Fruit fly (Drosophila melanogaster): Measurements from ENCODE around the gene RpS21.

Gene RpS21

dm6 chr2L:2856960-2857584 is 1.2 kb downstream of the RpS21 start, which contains the start of gene CG2991 (continued):
- peak; percentile 87 for TF ChIP-seq CG13287 (GFP tag; IDR thresholded peaks at IDR 0.05; ENCODE audit: partially characterized antibody)
- no peak for TF ChIP-seq CG1602 (GFP tag; optimal IDR thresholded peaks at IDR 0.05)
- peak; percentile 14; the same call in 2 of the 3 replicates for TF ChIP-seq ci (GFP tag; IDR thresholded peaks at IDR 0.05)
- peak; percentile 31 for TF ChIP-seq Meics (GFP tag; optimal IDR thresholded peaks at IDR 0.05)
- peak; percentile 82 for TF ChIP-seq sens (GFP tag)
- TF ChIP-seq zen2 (GFP tag; IDR thresholded peaks at IDR 0.05; ENCODE audit: partially characterized antibody), result peak; percentile 70; the same call in 1 of the 3 replicates
- peak; percentile 25 for TF ChIP-seq NC2β (GFP tag; optimal IDR thresholded peaks at IDR 0.05)
- TF ChIP-seq CG18764 (GFP tag; optimal IDR thresholded peaks at IDR 0.05), result no peak
- TF ChIP-seq CG9437 (GFP tag; optimal IDR thresholded peaks at IDR 0.05), result peak; percentile 19
- no peak for TF ChIP-seq B-H1 (GFP tag; IDR thresholded peaks at IDR 0.05)
- TF ChIP-seq CG12236 (GFP tag; optimal IDR thresholded peaks at IDR 0.05), result no peak
- TF ChIP-seq hkb (optimal IDR thresholded peaks at IDR 0.05), result no peak
- TF ChIP-seq hkb (GFP tag; IDR thresholded peaks at IDR 0.05), result no peak
- TF ChIP-seq Sry-β (GFP tag; optimal IDR thresholded peaks at IDR 0.05), result peak; percentile 2
- TF ChIP-seq Hmr (GFP tag; optimal IDR thresholded peaks at IDR 0.05), result peak; percentile 31
- peak; percentile 48 for TF ChIP-seq CG9932 (GFP tag; IDR thresholded peaks at IDR 0.05)
- TF ChIP-seq CHES-1-like (GFP tag; optimal IDR thresholded peaks at IDR 0.05), result peak; percentile 45
- no peak for TF ChIP-seq Dad (GFP tag; optimal IDR thresholded peaks at IDR 0.05)
- peak; percentile 16 to 55 for TF ChIP-seq Pdp1 (GFP tag; optimal IDR thresholded peaks at IDR 0.05)
- TF ChIP-seq h (optimal IDR thresholded peaks at IDR 0.05), result no peak
- peak; percentile 74 for TF ChIP-seq Doc3 (GFP tag; IDR thresholded peaks at IDR 0.05; ENCODE audit: partially characterized antibody)
- TF ChIP-seq B-H2 (GFP tag; optimal IDR thresholded peaks at IDR 0.05), result peak; percentile 64
- TF ChIP-seq pan (optimal IDR thresholded peaks at IDR 0.05), result no peak
- TF ChIP-seq pan (GFP tag; optimal IDR thresholded peaks at IDR 0.05 in 1 of 2, IDR thresholded peaks at IDR 0.05 in 1 of 2), result no peak
- peak; percentile 59; the same call in 2 of the 3 replicates for TF ChIP-seq vnd (GFP tag; IDR thresholded peaks at IDR 0.05; ENCODE audit: partially characterized antibody)
- TF ChIP-seq CG14710 (tag; optimal IDR thresholded peaks at IDR 0.05), result peak; percentile 60
- TF ChIP-seq sd (tag; optimal IDR thresholded peaks at IDR 0.05), result peak; percentile 82
- TF ChIP-seq CG10979 (tag; optimal IDR thresholded peaks at IDR 0.05), result peak; percentile 11
- no peak for TF ChIP-seq ind (GFP tag; optimal IDR thresholded peaks at IDR 0.05)

DNA sequence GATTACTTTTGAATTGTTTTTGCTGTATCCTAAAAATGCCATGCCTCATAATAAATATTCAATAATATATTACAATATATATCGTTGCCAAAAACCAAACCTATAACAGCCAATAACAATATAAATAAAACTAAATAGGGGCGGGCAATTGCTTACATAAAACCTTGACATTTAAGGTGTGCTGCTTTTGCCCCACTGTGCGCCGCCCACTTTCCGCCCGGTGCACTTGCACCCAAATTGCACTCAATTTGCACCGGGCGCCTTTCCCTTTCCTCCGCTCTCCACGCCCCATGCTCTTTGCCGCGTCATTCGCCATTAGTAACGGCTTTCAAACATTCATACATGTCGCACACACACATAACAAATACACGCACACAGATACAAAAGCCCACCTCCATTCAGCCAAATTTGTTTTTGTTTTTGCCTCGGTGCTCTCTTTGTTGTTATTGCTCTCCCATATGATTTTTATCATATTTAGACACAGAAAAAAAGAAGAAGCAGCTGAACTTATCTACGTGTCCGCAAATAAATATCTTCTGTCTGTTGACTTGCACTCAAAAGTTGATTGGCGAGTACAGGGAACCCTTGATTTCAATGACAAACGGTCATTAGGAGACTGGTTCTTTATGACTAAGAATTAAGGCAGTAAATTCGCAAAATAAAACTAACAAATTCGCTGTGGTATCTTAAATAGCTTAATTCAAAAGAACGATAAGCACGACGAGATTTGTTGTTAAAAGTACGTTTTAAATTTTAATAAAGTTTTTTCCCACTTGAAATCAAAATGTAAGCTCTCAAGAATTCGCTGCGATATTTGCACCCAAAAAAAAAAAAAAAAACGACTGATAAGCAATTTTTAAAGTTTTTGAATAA is 2.2 kb downstream of the RpS21 start:
- no peak for TF ChIP-seq CG3726 (GFP tag; IDR thresholded peaks at IDR 0.05)
- peak; percentile 42 for TF ChIP-seq abd-A (tag; optimal IDR thresholded peaks at IDR 0.05)
- peak; percentile 6 for TF ChIP-seq CG4282 (GFP tag; optimal IDR thresholded peaks at IDR 0.05)
- TF ChIP-seq Fer1 (GFP tag; optimal IDR thresholded peaks at IDR 0.05), result peak; percentile 24
- TF ChIP-seq dpn (GFP tag; optimal IDR thresholded peaks at IDR 0.05), result no peak
- TF ChIP-seq her (GFP tag; optimal IDR thresholded peaks at IDR 0.05), result peak; percentile 14
- TF ChIP-seq bbx (GFP tag; IDR thresholded peaks at IDR 0.05; ENCODE audit: partially characterized antibody), result 0 out of 2 replicates have a peak, but pooled peaks have one; percentile 14
- TF ChIP-seq ind (GFP tag; optimal IDR thresholded peaks at IDR 0.05), result peak; percentile 12
- no peak for TF ChIP-seq sc (optimal IDR thresholded peaks at IDR 0.05)
- no peak for TF ChIP-seq sc (GFP tag; optimal IDR thresholded peaks at IDR 0.05)
- TF ChIP-seq B-H2 (GFP tag; optimal IDR thresholded peaks at IDR 0.05), result peak; percentile 46
- TF ChIP-seq sim (GFP tag; IDR thresholded peaks at IDR 0.05), result no peak
- TF ChIP-seq HmgZ (tag; optimal IDR thresholded peaks at IDR 0.05), result no peak
- TF ChIP-seq bowl (GFP tag; IDR thresholded peaks at IDR 0.05), result 0 out of 2 replicates have a peak, but pooled peaks have one; percentile 37
- TF ChIP-seq ato (GFP tag; IDR thresholded peaks at IDR 0.05; ENCODE audit: partially characterized antibody), result no peak
- TF ChIP-seq ems (GFP tag; optimal IDR thresholded peaks at IDR 0.05), result no peak
- peak; percentile 84 for TF ChIP-seq mirr (GFP tag; optimal IDR thresholded peaks at IDR 0.05)
- no peak for TF ChIP-seq zfh1 (GFP tag; IDR thresholded peaks at IDR 0.05)
- peak; percentile 24 for TF ChIP-seq phol (tag; optimal IDR thresholded peaks at IDR 0.05)
- no peak for TF ChIP-seq CG6791 (GFP tag; IDR thresholded peaks at IDR 0.05; ENCODE audit: partially characterized antibody)
- TF ChIP-seq MTF-1 (GFP tag; optimal IDR thresholded peaks at IDR 0.05; ENCODE audit: borderline replicate concordance), result peak; percentile 32
- TF ChIP-seq NC2α (GFP tag; optimal IDR thresholded peaks at IDR 0.05), result no peak

Data from whole organism, embryonic.